Fruit fly (Drosophila melanogaster): Measurements from ENCODE around the gene Skel.

The Skel gene

dm6 chr3R:10643077-10643784 is 43.5 kb upstream of the Skel start (continued):
- peak; percentile 32 for TF ChIP-seq CG4707 (GFP tag; optimal IDR thresholded peaks at IDR 0.05)
- TF ChIP-seq CG7987 (GFP tag; optimal IDR thresholded peaks at IDR 0.05), result peak; percentile 23

dm6 chr3R:10645508-10645907 is 41.2 kb upstream of the Skel start:
- TF ChIP-seq oc (tag; optimal IDR thresholded peaks at IDR 0.05) (peak; percentile 63), grn (GFP tag; optimal IDR thresholded peaks at IDR 0.05) (peak; percentile 71), Dll (GFP tag; IDR thresholded peaks at IDR 0.05; ENCODE audit: partially characterized antibody) (0 out of 4 replicates have a peak, but pooled peaks have one; percentile 12), CG8478 (optimal IDR thresholded peaks at IDR 0.05) (no peak), CG3065 (GFP tag; optimal IDR thresholded peaks at IDR 0.05) (no peak), CG15479 (GFP tag; optimal IDR thresholded peaks at IDR 0.05) (peak; percentile 53), twi (tag; optimal IDR thresholded peaks at IDR 0.05) (peak; percentile 72), tll (GFP tag; optimal IDR thresholded peaks at IDR 0.05) (peak in 1 of 2 experiments; percentile 94), gsb-n (tag; optimal IDR thresholded peaks at IDR 0.05) (no peak), kni (GFP tag; optimal IDR thresholded peaks at IDR 0.05) (peak; percentile 52), Kr (GFP tag; optimal IDR thresholded peaks at IDR 0.05) (peak; percentile 65), cad (GFP tag; optimal IDR thresholded peaks at IDR 0.05) (peak; percentile 71), CG2199 (GFP tag; IDR thresholded peaks at IDR 0.05) (peak; percentile 90; the same call in 1 of the 3 replicates), Tbp (GFP tag; optimal IDR thresholded peaks at IDR 0.05) (no peak), hth (optimal IDR thresholded peaks at IDR 0.05) (peak; percentile 61), pros (GFP tag; optimal IDR thresholded peaks at IDR 0.05) (peak; percentile 90)

dm6 chr3R:10647171-10647570 is 39.6 kb upstream of the Skel start:
- TF ChIP-seq tll (GFP tag; optimal IDR thresholded peaks at IDR 0.05) (peak in 1 of 2 experiments; percentile 28), Awh (GFP tag; IDR thresholded peaks at IDR 0.05) (peak; percentile 56; the same call in 1 of the 2 replicates), CHES-1-like (GFP tag; optimal IDR thresholded peaks at IDR 0.05) (no peak), CG13775 (GFP tag; optimal IDR thresholded peaks at IDR 0.05) (peak; percentile 95), ci (GFP tag; IDR thresholded peaks at IDR 0.05) (no peak)

dm6 chr3R:10648556-10649181 is 38.1 kb upstream of the Skel start:
- TF ChIP-seq bsh (GFP tag; optimal IDR thresholded peaks at IDR 0.05) (peak in 1 of 2 experiments; percentile 60), gsb (GFP tag; IDR thresholded peaks at IDR 0.05) (no peak), CG1603 (tag; optimal IDR thresholded peaks at IDR 0.05) (peak; percentile 82), Atf3 (GFP tag; optimal IDR thresholded peaks at IDR 0.05) (peak; percentile 9), CG4854 (GFP tag; optimal IDR thresholded peaks at IDR 0.05) (no peak), Hr51 (GFP tag; optimal IDR thresholded peaks at IDR 0.05) (peak in 1 of 2 experiments; percentile 78), Fer3 (tag; optimal IDR thresholded peaks at IDR 0.05) (no peak), CG12155 (GFP tag; optimal IDR thresholded peaks at IDR 0.05) (no peak), CG9727 (GFP tag; optimal IDR thresholded peaks at IDR 0.05) (peak; percentile 17), ERR (GFP tag; optimal IDR thresholded peaks at IDR 0.05) (no peak), CG15696 (tag; optimal IDR thresholded peaks at IDR 0.05) (no peak), Hr39 (optimal IDR thresholded peaks at IDR 0.05) (no peak), Mrtf (GFP tag; IDR thresholded peaks at IDR 0.05) (peak; percentile 55; the same call in 1 of the 3 replicates), zen (tag; optimal IDR thresholded peaks at IDR 0.05) (no peak), Bdp1 (GFP tag; optimal IDR thresholded peaks at IDR 0.05) (no peak), CG6854 (GFP tag; optimal IDR thresholded peaks at IDR 0.05) (no peak), lov (optimal IDR thresholded peaks at IDR 0.05) (no peak), lov (GFP tag; IDR thresholded peaks at IDR 0.05) (no peak), chinmo (GFP tag; IDR thresholded peaks at IDR 0.05; ENCODE audit: partially characterized antibody) (0 out of 4 replicates have a peak, but pooled peaks have one; percentile 46), ac (GFP tag; optimal IDR thresholded peaks at IDR 0.05) (no peak), twi (tag; optimal IDR thresholded peaks at IDR 0.05) (no peak), CG6689 (GFP tag; IDR thresholded peaks at IDR 0.05) (peak; percentile 33; the same call in 1 of the 2 replicates), CG17612 (GFP tag; IDR thresholded peaks at IDR 0.05) (no peak), crol (GFP tag; IDR thresholded peaks at IDR 0.05) (no peak)

Measured in whole organism, embryonic.